Worm (Caenorhabditis elegans) whole organism, young adult: ENCODE measurements around the gene R10D12.6.
A peak's percentile ranks its signal among the peaks of the same experiment; 100 is the strongest.

ENCODE experiments used
- C06A6.2 ChIP-seq: fragments of 200-800 bp; sonication (Bioruptor generic); conservative IDR thresholded peaks from 2 replicates; pipeline ENCODE4 v1.3.6; 2022; ENCODE audit warnings: missing genetic modification characterization, missing compliant biosample characterization
- F22D6.2 ChIP-seq: sonication (generic microtip); optimal IDR thresholded peaks from 2 replicates; lab custom pipeline; 2016; ENCODE audit warnings: mild to moderate bottlenecking, missing genetic modification characterization, missing compliant biosample characterization
- F39B2.1 ChIP-seq: fragments of 200-800 bp; sonication (Bioruptor generic); IDR thresholded peaks from 2 replicates; pipeline ENCODE4 v1.3.6; 2022; ENCODE audit warnings: missing genetic modification reagents, missing genetic modification characterization, missing compliant biosample characterization
- F52B5.7 ChIP-seq: sonication (generic microtip); optimal IDR thresholded peaks from 2 replicates; lab custom pipeline; 2016; ENCODE audit warnings: mild to moderate bottlenecking, missing genetic modification characterization, missing compliant biosample characterization
- K11D2.4 ChIP-seq: fragments of 200-800 bp; sonication (Bioruptor generic); IDR thresholded peaks from 2 replicates; pipeline ENCODE4 v1.3.6; 2022; ENCODE audit warnings: missing genetic modification reagents, missing genetic modification characterization, missing compliant biosample characterization
- K12H6.12 ChIP-seq: fragments of 200-800 bp; sonication (Bioruptor generic); optimal IDR thresholded peaks from 2 replicates; lab custom pipeline; 2018; ENCODE audit warnings: mild to moderate bottlenecking, missing genetic modification characterization, missing compliant biosample characterization
- T07F8.4 ChIP-seq: sonication (generic microtip); optimal IDR thresholded peaks from 2 replicates; lab custom pipeline; 2016; ENCODE audit warnings: mild to moderate bottlenecking, missing genetic modification characterization, moderate library complexity, missing compliant biosample characterization
- Y53F4B.3 ChIP-seq: fragments of 200-800 bp; sonication (Bioruptor generic); IDR thresholded peaks from 2 replicates; pipeline ENCODE4 v1.3.6; 2022; ENCODE audit warnings: missing genetic modification reagents, missing genetic modification characterization, missing compliant biosample characterization
- Y56A3A.18 ChIP-seq: fragments of 200-800 bp; sonication (Bioruptor generic); IDR thresholded peaks from 2 replicates; pipeline ENCODE4 v1.3.6; 2022; ENCODE audit warnings: missing genetic modification reagents, missing genetic modification characterization, missing compliant biosample characterization
- Y95B8A.8 ChIP-seq: fragments of 200-800 bp; sonication (Bioruptor generic); IDR thresholded peaks from 2 replicates; pipeline ENCODE4 v1.3.6; 2022; ENCODE audit warnings: missing genetic modification reagents, missing genetic modification characterization, missing compliant biosample characterization
- ZK185.1 ChIP-seq: sonication (generic microtip); optimal IDR thresholded peaks from 2 replicates; lab custom pipeline; 2016; ENCODE audit warnings: mild to moderate bottlenecking, missing genetic modification characterization, missing compliant biosample characterization; ENCODE audit not compliant: poor library complexity, severe bottlenecking
- aptf-2 ChIP-seq: fragments of 200-800 bp; sonication (Bioruptor generic); conservative IDR thresholded peaks from 2 replicates; pipeline ENCODE4 v1.3.6; 2022; ENCODE audit warnings: missing genetic modification reagents, missing genetic modification characterization, missing compliant biosample characterization
- aptf-3 ChIP-seq: fragments of 200-800 bp; sonication (Bioruptor generic); IDR thresholded peaks from 2 replicates; pipeline ENCODE4 v1.3.6; 2022; ENCODE audit warnings: missing genetic modification characterization, missing compliant biosample characterization
- atf-7 ChIP-seq: sonication (generic microtip); optimal IDR thresholded peaks from 2 replicates; lab custom pipeline; 2017; ENCODE audit warnings: mild to moderate bottlenecking, missing genetic modification characterization, missing compliant biosample characterization
- athp-1 ChIP-seq: sonication (generic microtip); optimal IDR thresholded peaks from 2 replicates; lab custom pipeline; 2017; ENCODE audit warnings: mild to moderate bottlenecking, missing genetic modification characterization, missing compliant biosample characterization
- attf-3 ChIP-seq: fragments of 200-800 bp; sonication (Bioruptor generic); conservative IDR thresholded peaks from 2 replicates; pipeline ENCODE4 v1.3.6; 2022; ENCODE audit warnings: missing genetic modification reagents, missing genetic modification characterization, missing compliant biosample characterization
- attf-5 ChIP-seq: fragments of 200-800 bp; sonication (Bioruptor generic); optimal IDR thresholded peaks from 2 replicates; lab custom pipeline; 2018; ENCODE audit warnings: mild to moderate bottlenecking, missing genetic modification characterization, missing compliant biosample characterization
- bed-1 ChIP-seq: fragments of 200-800 bp; sonication (Bioruptor generic); IDR thresholded peaks from 2 replicates; pipeline ENCODE4 v1.3.6; 2022; ENCODE audit warnings: missing genetic modification reagents, missing genetic modification characterization, missing compliant biosample characterization
- bed-2 ChIP-seq: fragments of 200-800 bp; sonication (Bioruptor generic); IDR thresholded peaks from 2 replicates; pipeline ENCODE4 v1.3.6; 2022; ENCODE audit warnings: missing genetic modification reagents, missing genetic modification characterization, missing compliant biosample characterization
- cebp-1 ChIP-seq, 2 experiments: fragments of 200-800 bp in 1 of 2; sonication (Bioruptor generic) in 1 of 2; sonication (generic microtip) in 1 of 2; IDR thresholded peaks in 1 of 2; optimal IDR thresholded peaks in 1 of 2; 2 replicates each; pipeline versions ENCODE4 v1.3.6 to Lab custom; 2017 to 2022; ENCODE audit warnings: missing compliant biosample characterization in 2 of 2, missing genetic modification characterization in 2 of 2, mild to moderate bottlenecking in 1 of 2, missing genetic modification reagents in 1 of 2, moderate library complexity in 1 of 2
- ceh-100 ChIP-seq: fragments of 200-800 bp; sonication (Bioruptor generic); IDR thresholded peaks from 2 replicates; pipeline ENCODE4 v1.3.6; 2022; ENCODE audit warnings: missing genetic modification reagents, missing genetic modification characterization, missing compliant biosample characterization
- dox-1 ChIP-seq: fragments of 200-800 bp; sonication (Bioruptor generic); IDR thresholded peaks from 2 replicates; pipeline ENCODE4 v1.3.6; 2022; ENCODE audit warnings: missing genetic modification reagents, missing genetic modification characterization, missing compliant biosample characterization
- dpl-1 ChIP-seq: fragments of 150-350 bp; optimal IDR thresholded peaks from 2 replicates; lab custom pipeline; 2014; ENCODE audit warnings: missing biosample characterization, missing genetic modification reagents, missing genetic modification characterization
- hlh-12 ChIP-seq: sonication (generic microtip); optimal IDR thresholded peaks from 2 replicates; lab custom pipeline; 2016; ENCODE audit warnings: missing genetic modification characterization, missing compliant biosample characterization
- hlh-26 ChIP-seq: fragments of 200-800 bp; sonication (Bioruptor generic); conservative IDR thresholded peaks from 2 replicates; pipeline ENCODE4 v1.3.6; 2022; ENCODE audit warnings: missing genetic modification reagents, missing genetic modification characterization, missing compliant biosample characterization
- lag-1 ChIP-seq: fragments of 200-800 bp; sonication (Bioruptor generic); IDR thresholded peaks from 2 replicates; pipeline ENCODE4 v1.3.6; 2022; ENCODE audit warnings: missing genetic modification reagents, missing genetic modification characterization, missing compliant biosample characterization
- let-607 ChIP-seq, 2 experiments: fragments of 200-800 bp in 1 of 2; sonication (Bioruptor generic) in 1 of 2; sonication (generic microtip) in 1 of 2; optimal IDR thresholded peaks; 2 replicates each; lab custom pipeline; 2016 to 2018; ENCODE audit warnings: mild to moderate bottlenecking in 2 of 2, missing compliant biosample characterization in 2 of 2, missing genetic modification characterization in 2 of 2, moderate library complexity in 2 of 2, missing genotype in 1 of 2
- lin-40 ChIP-seq: sonication (generic microtip); optimal IDR thresholded peaks from 2 replicates; lab custom pipeline; 2016; ENCODE audit warnings: missing genetic modification characterization, mild to moderate bottlenecking, missing compliant biosample characterization, missing genotype, missing genetic modification reagents
- lsl-1 ChIP-seq: fragments of 200-800 bp; sonication (Bioruptor generic); optimal IDR thresholded peaks from 2 replicates; lab custom pipeline; 2018; ENCODE audit warnings: mild to moderate bottlenecking, missing genetic modification characterization, moderate library complexity, missing compliant biosample characterization
- madf-10 ChIP-seq: sonication (generic microtip); optimal IDR thresholded peaks from 2 replicates; lab custom pipeline; 2016; ENCODE audit warnings: mild to moderate bottlenecking, missing genetic modification characterization, missing compliant biosample characterization
- madf-6 ChIP-seq: fragments of 200-800 bp; sonication (Bioruptor generic); IDR thresholded peaks from 2 replicates; pipeline ENCODE4 v1.3.6; 2022; ENCODE audit warnings: missing genetic modification reagents, missing genetic modification characterization, missing compliant biosample characterization
- nhr-179 ChIP-seq: sonication (generic microtip); optimal IDR thresholded peaks from 2 replicates; lab custom pipeline; 2016; ENCODE audit warnings: mild to moderate bottlenecking, missing genetic modification characterization, missing compliant biosample characterization
- nhr-27 ChIP-seq: fragments of 200-800 bp; sonication (Bioruptor generic); optimal IDR thresholded peaks from 2 replicates; lab custom pipeline; 2018; ENCODE audit warnings: mild to moderate bottlenecking, missing genetic modification characterization, moderate library complexity, missing compliant biosample characterization
- pbrm-1 ChIP-seq: fragments of 200-800 bp; sonication (Bioruptor generic); IDR thresholded peaks from 2 replicates; pipeline ENCODE4 v1.3.6; 2022; ENCODE audit warnings: missing genetic modification reagents, missing genetic modification characterization, missing compliant biosample characterization
- sea-2 ChIP-seq: fragments of 200-800 bp; sonication (Bioruptor generic); IDR thresholded peaks from 2 replicates; pipeline ENCODE4 v1.3.6; 2022; ENCODE audit warnings: missing genetic modification characterization, missing compliant biosample characterization
- somi-1 ChIP-seq: fragments of 200-800 bp; sonication (Bioruptor generic); optimal IDR thresholded peaks from 2 replicates; lab custom pipeline; 2018; ENCODE audit warnings: mild to moderate bottlenecking, missing genetic modification characterization, missing compliant biosample characterization
- sptf-2 ChIP-seq: fragments of 200-800 bp; sonication (Bioruptor generic); optimal IDR thresholded peaks from 2 replicates; lab custom pipeline; 2018; ENCODE audit warnings: mild to moderate bottlenecking, missing genetic modification characterization, missing compliant biosample characterization
- tbx-9 ChIP-seq: sonication (generic microtip); optimal IDR thresholded peaks from 2 replicates; lab custom pipeline; 2016; ENCODE audit warnings: borderline replicate concordance, missing genetic modification characterization, inconsistent platforms, missing compliant biosample characterization
- tlf-1 ChIP-seq: fragments of 200-800 bp; sonication (Bioruptor generic); optimal IDR thresholded peaks from 2 replicates; lab custom pipeline; 2018; ENCODE audit warnings: mild to moderate bottlenecking, missing genetic modification characterization, missing compliant biosample characterization
- unc-130 ChIP-seq: sonication (generic microtip); optimal IDR thresholded peaks from 2 replicates; lab custom pipeline; 2016; ENCODE audit warnings: missing genetic modification reagents, missing genetic modification characterization, missing compliant biosample characterization
- ztf-18 ChIP-seq: sonication (generic microtip); optimal IDR thresholded peaks from 2 replicates; lab custom pipeline; 2016; ENCODE audit warnings: missing genotype, mild to moderate bottlenecking, missing genetic modification characterization, missing compliant biosample characterization
- ztf-26 ChIP-seq: sonication (generic microtip); optimal IDR thresholded peaks from 2 replicates; lab custom pipeline; 2017; ENCODE audit warnings: missing genetic modification characterization, missing compliant biosample characterization
- ztf-3 ChIP-seq: fragments of 200-800 bp; sonication (Bioruptor generic); optimal IDR thresholded peaks from 2 replicates; lab custom pipeline; 2018; ENCODE audit warnings: mild to moderate bottlenecking, missing genetic modification characterization, missing compliant biosample characterization
- ztf-6 ChIP-seq: fragments of 200-800 bp; sonication (Bioruptor generic); IDR thresholded peaks from 2 replicates; pipeline ENCODE4 v1.3.6; 2022; ENCODE audit warnings: missing genetic modification reagents, missing genetic modification characterization, missing compliant biosample characterization

R10D12.6 gene

ce11 chrV:13909400-13909799 is 39.7 kb upstream of the R10D12.6 start, which contains the start of gene C06B3.7 (continued):
- TF ChIP-seq Y95B8A.8, result no peak
- TF ChIP-seq cebp-1 (GFP tag; IDR thresholded peaks at IDR 0.05; lab: Robert Waterston, UW), result peak; percentile 98
- peak; percentile 99 for TF ChIP-seq cebp-1 (tag; optimal IDR thresholded peaks at IDR 0.05; lab: Kevin White, UChicago)
- peak; percentile 53 for TF ChIP-seq somi-1
- no peak for TF ChIP-seq unc-130
- TF ChIP-seq ztf-6, result no peak
- TF ChIP-seq aptf-3, result no peak
- TF ChIP-seq bed-2, result no peak
- no peak for TF ChIP-seq pbrm-1
- TF ChIP-seq attf-5 (GFP tag; lab: Kevin White, UChicago), result peak; percentile 72
- no peak for TF ChIP-seq dox-1 (GFP tag; lab: Robert Waterston, UW)
- peak; percentile 65 for TF ChIP-seq K12H6.12 (tag; lab: Kevin White, UChicago)
- TF ChIP-seq lag-1 (GFP tag; lab: Robert Waterston, UW), result no peak
- no peak for TF ChIP-seq hlh-12 (tag; lab: Kevin White, UChicago)
- no peak for TF ChIP-seq sptf-2 (GFP tag; lab: Kevin White, UChicago)
- TF ChIP-seq sea-2 (GFP tag; lab: Robert Waterston, UW), result no peak
- TF ChIP-seq dpl-1 (GFP tag; lab: Kevin White, UChicago), result no peak
- TF ChIP-seq F22D6.2 (tag; lab: Kevin White, UChicago), result no peak
- no peak for TF ChIP-seq C06A6.2 (GFP tag; lab: Robert Waterston, UW)
- TF ChIP-seq let-607 (tag; optimal IDR thresholded peaks at IDR 0.05; lab: Kevin White, UChicago), result peak in 1 of 2 experiments; percentile 47
- TF ChIP-seq attf-3 (GFP tag; lab: Robert Waterston, UW), result no peak
- TF ChIP-seq ZK185.1, result peak; percentile 17
- peak; percentile 71 for TF ChIP-seq lin-40 (tag; lab: Kevin White, UChicago)
- no peak for TF ChIP-seq ztf-3 (GFP tag; lab: Kevin White, UChicago)
- no peak for TF ChIP-seq tbx-9 (tag; lab: Kevin White, UChicago)
- TF ChIP-seq lsl-1, result no peak
- peak; percentile 96 for TF ChIP-seq atf-7 (tag; lab: Kevin White, UChicago)
- TF ChIP-seq hlh-26 (GFP tag; lab: Robert Waterston, UW), result no peak
- TF ChIP-seq nhr-27 (tag; lab: Kevin White, UChicago), result no peak
- no peak for TF ChIP-seq Y53F4B.3 (GFP tag; lab: Robert Waterston, UW)
- no peak for TF ChIP-seq madf-6
- TF ChIP-seq athp-1 (tag; lab: Kevin White, UChicago), result no peak
- TF ChIP-seq tlf-1 (GFP tag; lab: Kevin White, UChicago), result peak; percentile 59
- no peak for TF ChIP-seq aptf-2
- no peak for TF ChIP-seq ztf-26
- no peak for TF ChIP-seq T07F8.4
- peak; percentile 45; the same call in 1 of the 2 replicates for TF ChIP-seq K11D2.4 (GFP tag; lab: Robert Waterston, UW)
- TF ChIP-seq F39B2.1, result no peak
- TF ChIP-seq nhr-179 (tag; lab: Kevin White, UChicago), result no peak
- TF ChIP-seq bed-1, result no peak
- no peak for TF ChIP-seq F52B5.7 (tag; lab: Kevin White, UChicago)
- TF ChIP-seq Y56A3A.18 (GFP tag; lab: Robert Waterston, UW), result no peak
- no peak for TF ChIP-seq ceh-100
- TF ChIP-seq ztf-18 (tag; lab: Kevin White, UChicago), result no peak
- TF ChIP-seq madf-10, result peak; percentile 72
- TF ChIP-seq, all 124 proteins: peak for 25
